Worm (Caenorhabditis elegans) whole organism, midembryonic: ENCODE measurements around the gene F54D10.5.

Source experiments
- flt-1 ChIP-seq: fragments of 200-800 bp; sonication (Bioruptor generic); IDR thresholded peaks from 2 replicates; pipeline ENCODE4 v1.3.6; 2022; ENCODE audit warnings: missing genetic modification characterization, missing compliant biosample characterization
- klf-2 ChIP-seq: fragments of 200-800 bp; sonication (Bioruptor generic); conservative IDR thresholded peaks from 2 replicates; pipeline ENCODE4 v1.3.6; 2022; ENCODE audit warnings: missing genetic modification reagents, missing genetic modification characterization, missing compliant biosample characterization
- ref-1 ChIP-seq: fragments of 200-800 bp; sonication (Bioruptor generic); conservative IDR thresholded peaks from 2 replicates; pipeline ENCODE4 v1.3.6; 2022; ENCODE audit warnings: missing genetic modification reagents, missing genetic modification characterization, missing compliant biosample characterization
- tab-1 ChIP-seq: fragments of 200-800 bp; sonication (Bioruptor generic); IDR thresholded peaks from 2 replicates; pipeline ENCODE4 v1.3.6; 2022; ENCODE audit warnings: missing genetic modification characterization, missing compliant biosample characterization

- TF ChIP-seq ref-1, result no peak
- no peak for TF ChIP-seq klf-2 (GFP tag; lab: Robert Waterston, UW)
- no peak for TF ChIP-seq tab-1 (GFP tag; lab: Robert Waterston, UW)
- TF ChIP-seq flt-1 (GFP tag; lab: Robert Waterston, UW), result no peak
Measured at ce11 chrII:3835915-3836314, 27.9 kb upstream of the F54D10.5 start, which contains the start of gene oac-4.
